Worm (Caenorhabditis elegans): ENCODE results near the gene acox-1.5.

DNA sequence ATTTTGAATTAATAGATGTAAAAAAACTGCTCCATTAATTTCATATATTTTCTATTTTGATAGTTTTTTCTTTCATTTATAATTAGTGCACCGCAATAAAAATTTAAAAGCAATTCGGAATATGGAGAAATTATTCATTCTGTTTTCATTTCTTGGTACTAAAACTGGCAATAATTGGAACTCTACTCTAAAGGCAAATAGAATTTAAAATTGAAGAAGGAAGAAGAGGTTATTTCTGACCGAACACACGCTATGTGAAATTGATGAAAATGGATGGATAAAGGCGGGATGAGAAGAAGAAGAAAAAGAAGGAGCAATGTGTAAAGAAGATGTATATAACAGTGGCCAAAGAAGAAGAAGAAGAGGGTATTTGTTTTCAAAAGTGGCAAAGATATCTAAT lies 8.8 kb downstream of the acox-1.5 start:
- no peak for TF ChIP-seq sea-1 (GFP tag; conservative IDR thresholded peaks at IDR 0.05)
- no peak for TF ChIP-seq hmg-4 (GFP tag; optimal IDR thresholded peaks at IDR 0.05)
- TF ChIP-seq ama-1 (optimal IDR thresholded peaks at IDR 0.05), result no peak
- no peak for TF ChIP-seq pes-1 (GFP tag; IDR thresholded peaks at IDR 0.05)
- TF ChIP-seq hmbx-1 (tag; optimal IDR thresholded peaks at IDR 0.05), result no peak
- TF ChIP-seq tbx-37 (GFP tag; conservative IDR thresholded peaks at IDR 0.05), result no peak
- TF ChIP-seq ceh-36 (tag; optimal IDR thresholded peaks at IDR 0.05), result no peak
